Fruit fly (Drosophila melanogaster) whole organism, embryonic: ENCODE results near the gene w-cup.

Experiments used
- ATbp ChIP-seq: fragments of 200-800 bp; sonication (Bioruptor generic); optimal IDR thresholded peaks from 2 replicates; lab custom pipeline; 2017; ENCODE audit warnings: missing biosample characterization, mild to moderate bottlenecking, missing genetic modification characterization, missing genetic modification reagents
- BtbVII ChIP-seq: fragments of 200-800 bp; sonication (Bioruptor generic); optimal IDR thresholded peaks from 3 replicates; lab custom pipeline; 2017; ENCODE audit warnings: missing biosample characterization, mild to moderate bottlenecking, missing genetic modification characterization
- CG12299 ChIP-seq: fragments of 200-800 bp; sonication (Bioruptor generic); optimal IDR thresholded peaks from 2 replicates; lab custom pipeline; 2018; ENCODE audit warnings: missing biosample characterization, mild to moderate bottlenecking, missing genetic modification characterization
- CG12659 ChIP-seq: fragments of 200-800 bp; sonication (Bioruptor generic); optimal IDR thresholded peaks from 3 replicates; lab custom pipeline; 2017; ENCODE audit warnings: mild to moderate bottlenecking, missing biosample characterization, missing genetic modification reagents, missing genetic modification characterization
- CG14014 ChIP-seq: fragments of 200-800 bp; sonication (Bioruptor generic); IDR thresholded peaks from 2 replicates; pipeline ENCODE4 v1.3.6; 2022; ENCODE audit warnings: missing biosample characterization, missing genetic modification characterization
- CG16863 ChIP-seq: fragments of 200-800 bp; sonication (Bioruptor generic); optimal IDR thresholded peaks from 3 replicates; lab custom pipeline; 2016; ENCODE audit warnings: missing biosample characterization, missing genetic modification characterization
- CG17568 ChIP-seq: fragments of 200-800 bp; sonication (Bioruptor generic); optimal IDR thresholded peaks from 2 replicates; lab custom pipeline; 2018; ENCODE audit warnings: missing biosample characterization, mild to moderate bottlenecking, missing genetic modification characterization, moderate library complexity
- CG1792 ChIP-seq: fragments of 200-800 bp; sonication (Bioruptor generic); optimal IDR thresholded peaks from 2 replicates; lab custom pipeline; 2016; ENCODE audit warnings: missing biosample characterization, missing genetic modification characterization
- CG2120 ChIP-seq: fragments of 200-800 bp; sonication (Bioruptor generic); optimal IDR thresholded peaks from 3 replicates; lab custom pipeline; 2016; ENCODE audit warnings: missing biosample characterization, missing genetic modification characterization
- CG2678 ChIP-seq: fragments of 200-800 bp; sonication (Bioruptor generic); optimal IDR thresholded peaks from 3 replicates; lab custom pipeline; 2019; ENCODE audit warnings: missing biosample characterization, mild to moderate bottlenecking, missing genetic modification characterization, moderate library complexity
- CG33213 ChIP-seq: fragments of 200-800 bp; sonication (Bioruptor generic); optimal IDR thresholded peaks from 3 replicates; lab custom pipeline; 2016; ENCODE audit warnings: missing biosample characterization, missing genetic modification characterization
- CG4707 ChIP-seq: fragments of 200-800 bp; sonication (Bioruptor generic); optimal IDR thresholded peaks from 2 replicates; lab custom pipeline; 2018; ENCODE audit warnings: missing biosample characterization, mild to moderate bottlenecking, missing genetic modification characterization, moderate library complexity
- CG6175 ChIP-seq: fragments of 200-800 bp; sonication (Bioruptor generic); IDR thresholded peaks from 3 replicates; pipeline ENCODE4 v1.3.6; 2022; ENCODE audit warnings: missing biosample characterization, missing genetic modification characterization
- CG6689 ChIP-seq: fragments of 200-800 bp; sonication (Bioruptor generic); IDR thresholded peaks from 2 replicates; pipeline ENCODE4 v1.3.6; 2022; ENCODE audit warnings: missing biosample characterization, missing genetic modification characterization
- CG7357 ChIP-seq: fragments of 200-800 bp; sonication (Bioruptor generic); IDR thresholded peaks from 3 replicates; pipeline ENCODE4 v1.3.6; 2022; ENCODE audit warnings: missing biosample characterization, missing genetic modification characterization
- CG7963 ChIP-seq: fragments of 200-800 bp; sonication (Bioruptor generic); IDR thresholded peaks from 3 replicates; pipeline ENCODE4 v1.3.6; 2022; ENCODE audit warnings: missing biosample characterization, missing genetic modification characterization; ENCODE audit not compliant: partially characterized antibody
- CG8388 ChIP-seq: fragments of 200-800 bp; sonication (Bioruptor generic); optimal IDR thresholded peaks from 2 replicates; lab custom pipeline; 2019; ENCODE audit warnings: missing biosample characterization, mild to moderate bottlenecking, missing genetic modification characterization, moderate library complexity
- CG8924 ChIP-seq: fragments of 200-800 bp; optimal IDR thresholded peaks from 3 replicates; lab custom pipeline; 2019; ENCODE audit warnings: missing biosample characterization, mild to moderate bottlenecking, missing genetic modification characterization, moderate library complexity
- CG9932 ChIP-seq: fragments of 200-800 bp; sonication (Bioruptor generic); IDR thresholded peaks from 2 replicates; pipeline ENCODE4 v1.3.6; 2022; ENCODE audit warnings: missing biosample characterization, missing genetic modification characterization
- Dfd ChIP-seq, 2 experiments: fragments of >200 bp; optimal IDR thresholded peaks; 2 replicates each; lab custom pipeline; 2017; ENCODE audit warnings: missing biosample characterization in 2 of 2, missing genetic modification characterization in 2 of 2
- Dip2 ChIP-seq: fragments of 200-800 bp; sonication (Bioruptor generic); IDR thresholded peaks from 2 replicates; pipeline ENCODE4 v1.3.6; 2022; ENCODE audit warnings: missing biosample characterization, missing genetic modification characterization
- Ets97D ChIP-seq: fragments of 200-800 bp; sonication (Bioruptor generic); optimal IDR thresholded peaks from 3 replicates; lab custom pipeline; 2016; ENCODE audit warnings: missing biosample characterization, missing genetic modification characterization
- HLH3B ChIP-seq: fragments of 200-800 bp; sonication (Bioruptor generic); IDR thresholded peaks from 2 replicates; pipeline ENCODE4 v1.3.6; 2022; ENCODE audit warnings: missing biosample characterization, missing genetic modification characterization
- Hr3 ChIP-seq: fragments of 200-800 bp; sonication (Bioruptor generic); optimal IDR thresholded peaks from 3 replicates; lab custom pipeline; 2016; ENCODE audit warnings: missing biosample characterization, missing genetic modification characterization
- Hr39 ChIP-seq: fragments of >200 bp; optimal IDR thresholded peaks from 2 replicates; lab custom pipeline; 2017
- Lhr ChIP-seq: fragments of 200-800 bp; sonication (Bioruptor generic); optimal IDR thresholded peaks from 3 replicates; lab custom pipeline; 2017; ENCODE audit warnings: mild to moderate bottlenecking, missing biosample characterization, missing genetic modification reagents, missing genetic modification characterization
- Med ChIP-seq: fragments of 200-800 bp; sonication (Bioruptor generic); peaks from one replicate; lab custom pipeline; 2016; ENCODE audit warnings: missing biosample characterization, missing genetic modification characterization, mild to moderate bottlenecking, inconsistent platforms, moderate library complexity
- NFAT ChIP-seq: fragments of 200-800 bp; sonication (Bioruptor generic); IDR thresholded peaks from 2 replicates; pipeline ENCODE4 v1.3.6; 2022; ENCODE audit warnings: missing biosample characterization, missing genetic modification characterization
- Rfx ChIP-seq: fragments of 200-800 bp; sonication (Bioruptor generic); IDR thresholded peaks from 2 replicates; pipeline ENCODE4 v1.3.6; 2022; ENCODE audit warnings: missing biosample characterization, missing genetic modification characterization
- YL-1 ChIP-seq: fragments of 200-800 bp; sonication (Bioruptor generic); optimal IDR thresholded peaks from 3 replicates; lab custom pipeline; 2017; ENCODE audit warnings: missing biosample characterization, mild to moderate bottlenecking, missing genetic modification characterization
- ase ChIP-seq: fragments of 200-800 bp; sonication (Bioruptor generic); IDR thresholded peaks from 3 replicates; pipeline ENCODE4 v1.3.6; 2022; ENCODE audit warnings: missing biosample characterization, missing genetic modification characterization
- bsh ChIP-seq, 2 experiments: fragments of 200-800 bp; sonication (Bioruptor generic); optimal IDR thresholded peaks; 2 replicates each; lab custom pipeline; 2017 to 2018; ENCODE audit warnings: mild to moderate bottlenecking in 2 of 2, missing biosample characterization in 2 of 2, missing genetic modification characterization in 2 of 2, moderate library complexity in 1 of 2
- chn ChIP-seq: fragments of 200-800 bp; sonication (Bioruptor generic); optimal IDR thresholded peaks from 2 replicates; lab custom pipeline; 2016; ENCODE audit warnings: missing biosample characterization, missing genetic modification characterization
- crc ChIP-seq: fragments of 200-800 bp; sonication (Bioruptor generic); optimal IDR thresholded peaks from 2 replicates; lab custom pipeline; 2016; ENCODE audit warnings: missing biosample characterization, missing genetic modification characterization
- dan ChIP-seq: fragments of 200-800 bp; sonication (Bioruptor generic); IDR thresholded peaks from 2 replicates; pipeline ENCODE4 v1.3.6; 2022; ENCODE audit warnings: missing biosample characterization, missing genetic modification characterization
- ems ChIP-seq: fragments of 200-800 bp; sonication (Bioruptor generic); optimal IDR thresholded peaks from 3 replicates; lab custom pipeline; 2016; ENCODE audit warnings: missing biosample characterization, missing genetic modification characterization
- esg ChIP-seq: fragments of 200-800 bp; sonication (Bioruptor generic); conservative IDR thresholded peaks from 2 replicates; pipeline ENCODE4 v1.3.6; 2022; ENCODE audit warnings: missing biosample characterization, missing genetic modification characterization
- eyg ChIP-seq: fragments of 200-800 bp; sonication (Bioruptor generic); optimal IDR thresholded peaks from 3 replicates; lab custom pipeline; 2016; ENCODE audit warnings: missing biosample characterization, missing genetic modification characterization
- fd96Cb ChIP-seq: fragments of 200-800 bp; sonication (Bioruptor generic); optimal IDR thresholded peaks from 2 replicates; lab custom pipeline; 2018; ENCODE audit warnings: missing biosample characterization, mild to moderate bottlenecking, missing genetic modification characterization, moderate library complexity
- gcm ChIP-seq: fragments of 200-800 bp; sonication (Bioruptor generic); optimal IDR thresholded peaks from 2 replicates; lab custom pipeline; 2019; ENCODE audit warnings: missing biosample characterization, mild to moderate bottlenecking, missing genetic modification characterization, moderate library complexity
- gt ChIP-seq: fragments of 200-800 bp; sonication (Bioruptor generic); IDR thresholded peaks from 2 replicates; pipeline ENCODE4 v1.3.6; 2022; ENCODE audit warnings: missing biosample characterization, missing genetic modification characterization
- ken ChIP-seq: fragments of 200-800 bp; sonication (Bioruptor generic); IDR thresholded peaks from 3 replicates; pipeline ENCODE4 v1.3.6; 2022; ENCODE audit warnings: missing biosample characterization, missing genetic modification characterization
- nerfin-1 ChIP-seq: fragments of 200-800 bp; sonication (Bioruptor generic); optimal IDR thresholded peaks from 3 replicates; lab custom pipeline; 2019; ENCODE audit warnings: missing biosample characterization, mild to moderate bottlenecking, missing genetic modification characterization, moderate library complexity
- oc ChIP-seq: fragments of 200-800 bp; sonication (Bioruptor generic); optimal IDR thresholded peaks from 2 replicates; lab custom pipeline; 2018; ENCODE audit warnings: missing biosample characterization, mild to moderate bottlenecking, missing genetic modification characterization, moderate library complexity
- org-1 ChIP-seq: fragments of 200-800 bp; sonication (Bioruptor generic); optimal IDR thresholded peaks from 2 replicates; lab custom pipeline; 2017; ENCODE audit warnings: missing biosample characterization, missing genetic modification characterization
- pnt ChIP-seq: fragments of 200-800 bp; sonication (Bioruptor generic); optimal IDR thresholded peaks from 3 replicates; lab custom pipeline; 2016; ENCODE audit warnings: missing biosample characterization, missing genetic modification characterization
- ro ChIP-seq: fragments of 200-800 bp; sonication (Bioruptor generic); IDR thresholded peaks from 2 replicates; pipeline ENCODE4 v1.3.6; 2022; ENCODE audit warnings: missing biosample characterization, missing genetic modification characterization
- sug ChIP-seq: fragments of 200-800 bp; optimal IDR thresholded peaks from 2 replicates; lab custom pipeline; 2019; ENCODE audit warnings: missing biosample characterization, mild to moderate bottlenecking, missing genetic modification characterization, moderate library complexity
- tap ChIP-seq: fragments of 200-800 bp; optimal IDR thresholded peaks from 3 replicates; lab custom pipeline; 2019; ENCODE audit warnings: missing biosample characterization, mild to moderate bottlenecking, missing genetic modification characterization, moderate library complexity
- tna ChIP-seq: fragments of 200-800 bp; sonication (Bioruptor generic); IDR thresholded peaks from 2 replicates; pipeline ENCODE4 v1.3.6; 2022; ENCODE audit warnings: missing biosample characterization, missing genetic modification characterization; ENCODE audit not compliant: partially characterized antibody
- vvl ChIP-seq: fragments of 200-800 bp; sonication (Bioruptor generic); IDR thresholded peaks from 2 replicates; pipeline ENCODE4 v1.3.6; 2022; ENCODE audit warnings: missing biosample characterization, missing genetic modification characterization

Gene w-cup

DNA sequence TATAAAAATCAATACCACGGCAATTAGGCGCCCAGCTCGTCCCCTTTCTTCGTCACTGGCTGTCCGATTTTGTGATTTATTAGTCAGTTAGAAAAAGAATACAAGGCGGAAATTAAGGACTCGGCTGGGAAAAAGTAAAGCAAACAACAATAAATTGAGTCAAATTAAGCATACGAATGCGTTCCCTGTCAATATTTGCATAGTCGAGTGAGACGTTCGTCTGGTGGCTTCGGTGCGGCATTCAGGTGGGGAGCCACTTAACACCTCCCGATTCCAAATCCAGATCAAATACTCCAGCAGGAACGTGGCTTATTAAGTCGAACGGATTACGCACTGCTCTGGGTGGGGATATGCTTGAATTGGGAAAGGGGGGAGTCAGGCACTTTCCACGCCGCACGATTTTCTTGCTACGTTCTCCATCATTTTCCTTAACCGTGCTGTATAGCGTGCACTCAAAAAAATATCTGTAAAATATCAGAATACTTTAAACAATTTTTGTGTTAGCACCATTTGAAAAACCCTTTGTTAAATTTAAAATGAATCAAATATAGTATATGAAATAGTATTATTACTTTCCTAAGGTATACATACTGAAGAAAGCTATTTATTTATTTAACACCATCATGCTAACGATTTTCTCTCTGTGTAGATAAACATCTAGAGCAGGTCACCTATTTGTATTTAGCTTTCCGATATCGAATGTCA lies 34.4 kb downstream of the w-cup start (continued):
- TF ChIP-seq CG12299 (tag; lab: Kevin White, UChicago) (no peak), CG17568 (GFP tag; lab: Kevin White, UChicago) (no peak), CG33213 (GFP tag; lab: Kevin White, UChicago) (no peak), Med (GFP tag; lab: Kevin White, UChicago) (peak; percentile 28), BtbVII (GFP tag; lab: Kevin White, UChicago) (no peak), Ets97D (GFP tag; lab: Kevin White, UChicago) (no peak), tap (tag; lab: Kevin White, UChicago) (peak; percentile 43), CG6689 (GFP tag; lab: Robert Waterston, UW) (peak; percentile 70), NFAT (no peak), ems (GFP tag; lab: Kevin White, UChicago) (no peak), esg (GFP tag; lab: Robert Waterston, UW) (peak; percentile 32; the same call in 1 of the 2 replicates), HLH3B (GFP tag; lab: Robert Waterston, UW) (peak; percentile 37), Dfd (GFP tag; optimal IDR thresholded peaks at IDR 0.05; lab: Kevin White, UChicago) (no peak), Lhr (peak; percentile 11), ase (GFP tag; lab: Robert Waterston, UW) (no peak), crc (GFP tag; lab: Kevin White, UChicago) (no peak), chn (no peak), nerfin-1 (peak; percentile 39), bsh (GFP tag; optimal IDR thresholded peaks at IDR 0.05; lab: Kevin White, UChicago) (peak in 1 of 2 experiments; percentile 89), CG2120 (no peak), oc (tag; lab: Kevin White, UChicago) (peak; percentile 22), vvl (GFP tag; lab: Robert Waterston, UW) (peak; percentile 68), gt (GFP tag; lab: Robert Waterston, UW) (no peak), ATbp (peak; percentile 62), fd96Cb (tag; lab: Kevin White, UChicago) (peak; percentile 71), dan (GFP tag; lab: Robert Waterston, UW) (no peak), CG6175 (GFP tag; lab: Robert Waterston, UW) (no peak), CG14014 (no peak), CG12659 (GFP tag; lab: Kevin White, UChicago) (no peak), CG7963 (GFP tag; lab: Robert Waterston, UW) (no peak), gcm (peak; percentile 77), ken (GFP tag; lab: Robert Waterston, UW) (0 out of 3 replicates have a peak, but pooled peaks have one; percentile 34), Hr39 (lab: Kevin White, UChicago) (no peak), pnt (no peak), Hr3 (GFP tag; lab: Kevin White, UChicago) (peak; percentile 69), CG8924 (peak; percentile 65), CG1792 (GFP tag; lab: Kevin White, UChicago) (no peak), CG8388 (GFP tag; lab: Kevin White, UChicago) (peak; percentile 74), CG16863 (no peak), CG7357 (GFP tag; lab: Robert Waterston, UW) (no peak), Dip2 (GFP tag; lab: Robert Waterston, UW) (no peak), CG9932 (no peak; the same call in 1 of the 2 replicates), CG2678 (tag; lab: Kevin White, UChicago) (peak; percentile 69), tna (GFP tag; lab: Robert Waterston, UW) (no peak), CG4707 (GFP tag; lab: Kevin White, UChicago) (no peak), YL-1 (no peak), org-1 (GFP tag; lab: Kevin White, UChicago) (no peak), ro (GFP tag; lab: Robert Waterston, UW) (no peak), sug (tag; lab: Kevin White, UChicago) (no peak), Rfx (GFP tag; lab: Robert Waterston, UW) (no peak), eyg (GFP tag; lab: Kevin White, UChicago) (no peak)
